Fruit fly (Drosophila melanogaster) Kc167 (cell line): ENCODE measurements around the gene CG15743.

Experiments used
- Myc ChIP-seq: fragments of >200 bp; optimal IDR thresholded peaks from 2 replicates; lab custom pipeline; 2017; ENCODE audit warnings: missing external identifiers
- Sin3A ChIP-seq: fragments of >200 bp; optimal IDR thresholded peaks from 2 replicates; lab custom pipeline; 2018; ENCODE audit warnings: missing external identifiers
- h ChIP-seq: fragments of >200 bp; optimal IDR thresholded peaks from 3 replicates; lab custom pipeline; 2018; ENCODE audit warnings: missing external identifiers
- insv ChIP-seq: fragments of >200 bp; optimal IDR thresholded peaks from 3 replicates; lab custom pipeline; 2018; ENCODE audit warnings: missing external identifiers
- psq ChIP-seq: fragments of >200 bp; optimal IDR thresholded peaks from 2 replicates; lab custom pipeline; 2017; ENCODE audit warnings: missing external identifiers
- ttk ChIP-seq: sonication (Bioruptor generic); optimal IDR thresholded peaks from 2 replicates; lab custom pipeline; 2017; ENCODE audit warnings: missing external identifiers

Gene CG15743

DNA sequence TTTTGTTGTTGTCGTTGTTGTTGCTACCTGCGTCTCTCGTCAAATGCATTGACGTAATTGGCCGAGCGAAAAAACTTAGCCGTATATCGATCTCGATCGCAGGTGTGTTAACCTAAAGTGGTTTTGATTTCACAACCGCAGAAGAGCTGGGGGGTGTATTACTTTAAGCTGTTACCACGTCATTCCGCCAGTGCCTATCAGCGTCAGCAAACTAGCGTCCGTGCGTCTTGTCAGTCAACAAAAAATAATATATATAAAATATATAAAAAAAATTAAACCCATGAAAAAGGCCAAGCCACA lies 16.8 kb downstream of the CG15743 start, which contains the start of gene CG1764:
Gene CG1764 (minus strand): TSS at position 101 of the 300 bp plus-strand sequence.
- TF ChIP-seq psq (no peak), h (lab: Kevin White, UChicago) (no peak), ttk (no peak), Myc (no peak), Sin3A (lab: Kevin White, UChicago) (no peak), insv (lab: Kevin White, UChicago) (no peak)

DNA sequence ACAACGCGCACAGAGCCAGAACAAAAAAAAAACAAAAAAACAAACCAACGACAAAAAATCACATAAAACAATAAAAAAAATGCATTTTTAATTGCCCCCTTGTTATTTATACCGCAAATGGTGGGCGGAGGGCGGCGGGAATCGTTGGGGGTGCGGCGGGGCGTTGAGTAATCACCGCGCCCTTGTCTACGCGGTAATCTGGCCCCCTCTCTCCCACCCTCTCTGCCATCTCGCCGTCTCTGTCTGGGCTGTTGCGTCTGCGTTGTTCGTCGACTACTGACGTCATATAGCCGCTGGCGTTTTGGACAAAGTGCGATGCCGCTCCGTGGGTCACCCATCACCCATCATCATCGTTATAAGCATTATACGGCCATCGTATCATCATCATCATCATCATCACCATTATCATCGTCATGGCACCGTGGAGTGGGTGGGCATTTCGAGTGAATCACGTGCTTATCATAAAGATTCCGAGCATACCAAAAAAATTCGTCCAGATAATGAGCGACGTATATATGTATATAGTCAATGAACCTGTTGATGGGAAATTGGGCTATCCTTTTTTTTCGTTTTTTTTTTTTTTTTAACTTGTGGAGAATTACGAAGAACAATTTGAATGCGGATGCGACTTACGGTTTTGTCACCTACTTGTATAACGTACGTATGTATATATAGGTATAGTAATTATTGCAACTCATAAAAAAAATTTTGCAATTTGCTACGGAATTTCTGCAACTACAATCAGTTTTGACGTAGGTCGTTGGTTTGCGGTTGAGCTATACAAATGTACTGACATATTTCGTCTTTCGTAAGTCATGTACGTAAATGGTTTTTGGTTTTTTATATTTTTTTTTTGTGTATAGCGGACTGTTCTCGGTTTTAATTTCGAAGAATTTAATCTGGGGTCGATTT lies 17.4 kb downstream of the CG15743 start:
- TF ChIP-seq h (lab: Kevin White, UChicago), result no peak
- TF ChIP-seq Sin3A (lab: Kevin White, UChicago), result no peak
- TF ChIP-seq insv (lab: Kevin White, UChicago), result no peak
- no peak for TF ChIP-seq psq

DNA sequence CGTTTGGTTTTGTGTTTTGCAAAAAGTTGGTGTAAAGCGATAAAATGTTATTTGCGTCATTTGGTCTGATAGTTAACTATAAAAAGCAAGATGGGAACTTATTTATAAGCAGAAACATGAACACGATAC lies 17.9 kb downstream of the CG15743 start, which contains the start of gene IP3K2:
Gene IP3K2 (plus strand): TSS at position 107 of the 129 bp plus-strand sequence.
- TF ChIP-seq Sin3A (lab: Kevin White, UChicago) (no peak), h (lab: Kevin White, UChicago) (no peak)

DNA sequence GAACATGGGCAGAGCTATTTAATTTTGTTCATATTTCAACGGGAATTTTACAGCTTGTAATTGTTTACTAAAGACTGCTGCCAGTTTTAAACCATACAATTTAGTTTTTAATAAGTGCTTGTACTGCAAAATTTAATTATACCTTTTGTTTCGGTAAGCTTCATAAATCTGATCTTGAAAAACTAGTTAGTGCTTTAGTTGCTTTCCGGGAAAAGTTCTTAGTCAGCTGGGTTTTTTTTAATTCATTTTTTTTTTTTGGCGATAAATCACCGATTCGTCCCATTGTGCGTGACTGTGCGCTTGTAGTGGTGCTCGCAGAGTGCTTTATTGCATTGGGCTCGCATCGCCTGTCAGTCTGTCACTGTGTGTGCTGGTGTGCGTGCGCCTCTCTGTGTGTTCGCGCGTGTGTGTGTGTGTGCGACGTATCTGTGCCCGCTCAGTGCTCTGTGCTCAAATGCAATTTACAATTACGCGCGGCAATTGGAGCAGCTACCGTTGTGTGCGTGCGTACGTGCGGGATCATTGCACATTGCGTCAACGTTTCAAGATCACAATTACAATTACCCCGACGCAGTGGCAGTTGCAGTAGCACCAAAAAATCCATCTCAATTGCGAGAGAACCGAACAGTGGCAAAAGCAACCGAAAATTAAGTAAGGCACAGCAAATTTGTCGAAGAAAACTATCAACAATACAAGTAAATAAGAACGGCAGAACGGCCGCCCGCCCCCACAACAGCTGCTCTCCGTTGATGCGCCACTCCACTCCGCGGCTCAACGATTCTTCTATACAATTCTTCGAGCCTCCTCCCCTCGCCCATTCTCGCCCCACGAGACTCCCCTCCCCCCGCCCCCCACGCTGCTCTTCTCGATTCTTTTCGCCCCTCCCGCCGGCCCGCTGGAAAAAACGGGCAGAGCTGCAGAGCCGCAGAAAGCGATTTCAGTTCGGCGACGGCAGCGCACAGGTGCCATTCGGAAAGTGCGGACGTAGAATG lies 18.4 kb downstream of the CG15743 start:
- no peak for TF ChIP-seq psq
- no peak for TF ChIP-seq h (lab: Kevin White, UChicago)
- TF ChIP-seq insv (lab: Kevin White, UChicago), result no peak
- TF ChIP-seq Sin3A (lab: Kevin White, UChicago), result no peak
- TF ChIP-seq ttk, result no peak
- TF ChIP-seq Myc, result no peak

DNA sequence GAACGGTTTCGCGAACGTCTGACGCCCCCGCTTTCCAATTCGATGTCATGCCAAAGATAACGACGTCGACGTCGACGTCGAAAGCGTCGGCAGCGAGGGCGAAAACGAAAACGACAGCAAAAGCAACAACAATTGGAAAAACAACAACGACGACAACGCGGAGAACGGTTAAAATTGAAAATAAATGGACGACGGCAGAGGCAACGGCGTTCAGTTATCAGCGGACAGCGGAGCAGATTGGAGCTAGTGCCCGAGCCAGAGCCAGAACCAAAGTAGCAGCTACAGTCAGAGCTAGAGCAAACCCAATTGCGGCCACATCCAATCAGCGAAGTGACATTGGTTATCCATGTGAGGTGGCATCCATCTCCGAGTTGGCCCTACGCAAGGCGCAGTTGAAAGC lies 19.8 kb downstream of the CG15743 start:
- TF ChIP-seq h (lab: Kevin White, UChicago), result no peak
- TF ChIP-seq insv (lab: Kevin White, UChicago), result no peak
- no peak for TF ChIP-seq ttk
- no peak for TF ChIP-seq Myc
- TF ChIP-seq Sin3A (lab: Kevin White, UChicago), result no peak

DNA sequence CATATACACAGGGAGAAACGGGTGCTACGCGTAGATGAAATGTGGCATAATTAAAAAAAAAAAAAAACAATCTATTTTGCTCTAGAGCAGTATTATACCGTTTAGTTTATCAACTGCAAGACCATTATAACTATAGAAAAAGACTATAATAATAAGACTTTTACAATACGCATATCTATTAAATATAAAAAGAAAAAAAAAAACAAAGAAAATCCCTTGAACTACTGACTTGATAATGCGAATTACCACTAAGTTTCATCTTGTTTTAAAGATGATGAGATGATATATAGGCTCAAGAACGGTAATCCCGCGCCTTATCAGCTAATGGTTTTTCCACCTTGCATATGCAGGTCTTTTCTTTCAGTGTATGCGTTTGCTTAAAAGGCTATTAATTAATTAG lies 21.7 kb downstream of the CG15743 start:
- TF ChIP-seq psq (no peak), insv (lab: Kevin White, UChicago) (no peak), Myc (no peak), ttk (no peak), Sin3A (lab: Kevin White, UChicago) (no peak), h (lab: Kevin White, UChicago) (no peak)

dm6 chrX:13310764-13311163 lies 25.3 kb downstream of the CG15743 start:
- no peak for TF ChIP-seq Sin3A (lab: Kevin White, UChicago)
- TF ChIP-seq h (lab: Kevin White, UChicago), result no peak
- no peak for TF ChIP-seq ttk

DNA sequence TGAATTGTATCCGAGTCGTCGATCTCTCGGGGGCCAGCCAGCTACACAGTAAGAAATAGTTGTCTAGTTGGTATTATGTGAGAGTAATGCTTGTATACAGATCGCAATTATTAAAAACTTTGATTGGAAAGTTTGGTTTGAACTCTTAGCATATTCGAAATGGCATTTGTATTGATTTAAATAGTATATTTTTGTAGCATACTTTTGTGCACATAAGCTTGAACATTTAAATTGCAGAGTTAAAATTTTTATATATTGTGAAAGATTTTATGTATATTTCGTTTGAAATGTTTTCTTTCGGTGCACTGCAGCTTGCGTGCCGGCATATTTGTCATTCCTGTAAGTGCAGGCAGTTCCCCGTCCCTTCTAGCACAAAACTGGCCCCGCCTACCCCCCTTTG lies 26.7 kb downstream of the CG15743 start:
- no peak for TF ChIP-seq psq
- no peak for TF ChIP-seq Myc
- no peak for TF ChIP-seq h (lab: Kevin White, UChicago)

DNA sequence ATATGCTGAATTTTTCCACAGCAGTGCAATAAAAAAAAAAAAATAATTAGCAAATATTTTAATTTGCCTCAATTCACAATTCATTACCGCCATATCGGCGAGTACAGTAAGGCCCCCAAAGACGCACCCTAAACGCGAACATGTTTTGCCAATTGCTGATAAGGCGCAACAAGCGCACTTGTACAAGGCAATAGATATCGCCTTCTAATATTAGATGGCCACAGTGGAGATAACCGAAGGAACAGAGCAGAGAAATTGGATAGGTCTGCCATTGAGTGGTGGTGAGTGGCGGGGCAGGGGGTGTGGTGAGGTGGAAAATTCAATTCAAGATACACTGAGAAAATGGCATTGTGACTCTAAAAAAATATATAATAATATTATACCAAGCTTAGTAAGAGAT lies 27.6 kb downstream of the CG15743 start:
- TF ChIP-seq h (lab: Kevin White, UChicago) (no peak), Myc (no peak), insv (lab: Kevin White, UChicago) (no peak), ttk (no peak), Sin3A (lab: Kevin White, UChicago) (no peak)

- TF ChIP-seq ttk, result no peak
These were observed 28.8 kb downstream of the CG15743 start for dm6 chrX:13314323-13314722.

DNA sequence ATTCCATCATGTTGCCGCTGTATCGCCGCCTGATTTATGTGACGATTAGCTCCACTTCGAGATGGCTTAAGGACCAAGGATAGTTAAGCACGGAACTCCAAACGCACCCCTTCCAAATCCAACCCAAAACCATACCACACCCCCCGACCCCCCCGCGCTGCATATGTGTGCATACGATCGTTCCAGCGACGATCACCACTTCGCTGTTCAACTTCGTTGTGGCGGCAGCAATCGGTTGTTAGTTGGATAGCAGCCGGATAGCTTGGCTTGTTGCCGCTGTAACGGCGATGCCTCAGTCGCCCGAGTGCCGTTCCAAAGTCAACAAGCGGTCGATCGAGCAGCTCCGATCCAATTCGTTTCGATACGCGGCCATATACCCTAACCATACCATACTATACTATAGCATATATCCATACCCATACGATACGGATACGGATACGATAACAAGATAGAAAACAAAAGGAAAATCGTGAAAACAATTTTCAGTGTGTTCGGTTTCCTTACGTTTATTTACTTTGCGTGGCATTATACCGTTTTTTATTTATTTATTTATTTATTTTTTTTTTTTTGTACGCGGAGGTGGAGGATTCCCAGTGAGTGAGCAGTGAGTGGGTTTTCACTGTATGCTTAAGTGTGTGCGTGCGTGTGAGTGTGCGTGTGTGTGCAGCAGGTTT lies 29.4 kb downstream of the CG15743 start:
- TF ChIP-seq insv (lab: Kevin White, UChicago) (no peak), h (lab: Kevin White, UChicago) (no peak), psq (no peak), Sin3A (lab: Kevin White, UChicago) (no peak), ttk (no peak), Myc (no peak)

DNA sequence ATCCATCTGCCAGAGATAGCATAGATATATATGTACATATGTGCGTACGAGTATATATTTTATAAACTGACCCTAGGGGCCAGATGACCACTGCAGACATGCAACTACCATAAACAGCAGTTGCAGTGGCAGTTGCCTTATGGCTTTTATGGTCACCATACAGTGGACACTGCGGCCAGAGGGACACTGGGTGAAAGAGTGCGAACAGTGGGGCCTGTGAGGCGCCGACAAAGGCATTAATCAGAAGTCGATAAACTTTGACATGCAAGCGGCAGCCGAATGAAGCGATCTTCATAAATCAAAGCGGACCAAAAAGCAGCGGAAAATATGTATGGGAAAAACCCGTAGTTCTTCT lies 29.9 kb downstream of the CG15743 start:
- TF ChIP-seq h (lab: Kevin White, UChicago), result no peak
- TF ChIP-seq Myc, result no peak

dm6 chrX:13319376-13319883 lies 33.9 kb downstream of the CG15743 start:
- TF ChIP-seq Myc, result no peak
- no peak for TF ChIP-seq h (lab: Kevin White, UChicago)
- TF ChIP-seq ttk, result no peak
- no peak for TF ChIP-seq insv (lab: Kevin White, UChicago)
- TF ChIP-seq Sin3A (lab: Kevin White, UChicago), result no peak
- TF ChIP-seq psq, result no peak
